Worm (Caenorhabditis elegans) whole organism, young adult: Measurements from ENCODE around the gene srlf-24.

Experiments
- B0019.2 ChIP-seq: fragments of 200-800 bp; sonication (Bioruptor generic); conservative IDR thresholded peaks from 2 replicates; pipeline ENCODE4 v1.3.6; 2022; ENCODE audit warnings: missing genetic modification reagents, missing genetic modification characterization, missing compliant biosample characterization
- D2030.7 ChIP-seq: fragments of 200-800 bp; sonication (Bioruptor generic); IDR thresholded peaks from 2 replicates; pipeline ENCODE4 v1.3.6; 2022; ENCODE audit warnings: missing genetic modification reagents, missing genetic modification characterization, missing compliant biosample characterization
- F23B12.7 ChIP-seq: sonication (generic microtip); optimal IDR thresholded peaks from 2 replicates; lab custom pipeline; 2017; ENCODE audit warnings: missing genetic modification characterization, mild to moderate bottlenecking, missing compliant biosample characterization, antibody characterized with exemption, moderate library complexity; ENCODE audit not compliant: insufficient read depth
- F33H1.4 ChIP-seq: fragments of 200-800 bp; sonication (Bioruptor generic); IDR thresholded peaks from 2 replicates; pipeline ENCODE4 v1.3.6; 2022; ENCODE audit warnings: missing genetic modification reagents, missing genetic modification characterization, missing compliant biosample characterization
- T26A5.8 ChIP-seq: sonication (generic microtip); optimal IDR thresholded peaks from 2 replicates; lab custom pipeline; 2016; ENCODE audit warnings: missing genetic modification characterization, missing compliant biosample characterization
- Y53F4B.3 ChIP-seq: fragments of 200-800 bp; sonication (Bioruptor generic); IDR thresholded peaks from 2 replicates; pipeline ENCODE4 v1.3.6; 2022; ENCODE audit warnings: missing genetic modification reagents, missing genetic modification characterization, missing compliant biosample characterization
- ama-1 ChIP-seq, 3 experiments: fragments of 150-350 bp in 1 of 3; sonication (generic microtip) in 2 of 3; optimal IDR thresholded peaks; 2 replicates each; lab custom pipeline; 2014 to 2018; ENCODE audit warnings: missing biosample characterization in 2 of 3, missing genetic modification characterization in 2 of 3, missing genetic modification reagents in 2 of 3
- aptf-3 ChIP-seq: fragments of 200-800 bp; sonication (Bioruptor generic); IDR thresholded peaks from 2 replicates; pipeline ENCODE4 v1.3.6; 2022; ENCODE audit warnings: missing genetic modification characterization, missing compliant biosample characterization
- athp-1 ChIP-seq: sonication (generic microtip); optimal IDR thresholded peaks from 2 replicates; lab custom pipeline; 2017; ENCODE audit warnings: mild to moderate bottlenecking, missing genetic modification characterization, missing compliant biosample characterization
- cebp-1 ChIP-seq, 2 experiments: fragments of 200-800 bp in 1 of 2; sonication (Bioruptor generic) in 1 of 2; sonication (generic microtip) in 1 of 2; IDR thresholded peaks in 1 of 2; optimal IDR thresholded peaks in 1 of 2; 2 replicates each; pipeline versions ENCODE4 v1.3.6 to Lab custom; 2017 to 2022; ENCODE audit warnings: missing compliant biosample characterization in 2 of 2, missing genetic modification characterization in 2 of 2, mild to moderate bottlenecking in 1 of 2, missing genetic modification reagents in 1 of 2, moderate library complexity in 1 of 2
- ceh-79 ChIP-seq: sonication (generic microtip); optimal IDR thresholded peaks from 2 replicates; lab custom pipeline; 2017; ENCODE audit warnings: mild to moderate bottlenecking, missing genetic modification characterization, missing compliant biosample characterization
- die-1 ChIP-seq: sonication (generic microtip); optimal IDR thresholded peaks from 2 replicates; lab custom pipeline; 2016; ENCODE audit warnings: missing genotype, mild to moderate bottlenecking, missing genetic modification characterization, missing compliant biosample characterization
- dox-1 ChIP-seq: fragments of 200-800 bp; sonication (Bioruptor generic); IDR thresholded peaks from 2 replicates; pipeline ENCODE4 v1.3.6; 2022; ENCODE audit warnings: missing genetic modification reagents, missing genetic modification characterization, missing compliant biosample characterization
- egl-44 ChIP-seq: fragments of 200-800 bp; sonication (Bioruptor generic); IDR thresholded peaks from 2 replicates; pipeline ENCODE4 v1.3.6; 2022; ENCODE audit warnings: missing genetic modification reagents, missing genetic modification characterization, missing compliant biosample characterization
- hlh-26 ChIP-seq: fragments of 200-800 bp; sonication (Bioruptor generic); conservative IDR thresholded peaks from 2 replicates; pipeline ENCODE4 v1.3.6; 2022; ENCODE audit warnings: missing genetic modification reagents, missing genetic modification characterization, missing compliant biosample characterization
- hmg-1.2 ChIP-seq: fragments of 200-800 bp; sonication (Bioruptor generic); IDR thresholded peaks from 2 replicates; pipeline ENCODE4 v1.3.6; 2022; ENCODE audit warnings: missing genetic modification reagents, missing genetic modification characterization, missing compliant biosample characterization
- hrde-1 ChIP-seq: sonication (generic microtip); optimal IDR thresholded peaks from 2 replicates; lab custom pipeline; 2016; ENCODE audit warnings: missing genetic modification characterization, mild to moderate bottlenecking, missing compliant biosample characterization, moderate library complexity, missing genotype, missing genetic modification reagents, borderline replicate concordance
- hsf-1 ChIP-seq: fragments of 200-800 bp; sonication (Bioruptor generic); IDR thresholded peaks from 2 replicates; pipeline ENCODE4 v1.3.6; 2022; ENCODE audit warnings: missing genetic modification reagents, missing genetic modification characterization, missing compliant biosample characterization
- let-607 ChIP-seq, 2 experiments: fragments of 200-800 bp in 1 of 2; sonication (Bioruptor generic) in 1 of 2; sonication (generic microtip) in 1 of 2; optimal IDR thresholded peaks; 2 replicates each; lab custom pipeline; 2016 to 2018; ENCODE audit warnings: mild to moderate bottlenecking in 2 of 2, missing compliant biosample characterization in 2 of 2, missing genetic modification characterization in 2 of 2, moderate library complexity in 2 of 2, missing genotype in 1 of 2
- lin-26 ChIP-seq: fragments of 200-800 bp; sonication (Bioruptor generic); IDR thresholded peaks from 2 replicates; pipeline ENCODE4 v1.3.6; 2022; ENCODE audit warnings: missing genetic modification reagents, missing genetic modification characterization, missing compliant biosample characterization
- lin-35 ChIP-seq, 3 experiments: fragments of 150-350 bp in 2 of 3; sonication (generic microtip) in 1 of 3; optimal IDR thresholded peaks; 2 replicates each; lab custom pipeline; 2014 to 2018; ENCODE audit warnings: missing biosample characterization in 3 of 3, missing genetic modification characterization in 3 of 3, missing genetic modification reagents in 3 of 3
- lin-40 ChIP-seq: sonication (generic microtip); optimal IDR thresholded peaks from 2 replicates; lab custom pipeline; 2016; ENCODE audit warnings: missing genetic modification characterization, mild to moderate bottlenecking, missing compliant biosample characterization, missing genotype, missing genetic modification reagents
- lir-1 ChIP-seq: fragments of 200-800 bp; sonication (Bioruptor generic); conservative IDR thresholded peaks from 2 replicates; pipeline ENCODE4 v1.3.6; 2022; ENCODE audit warnings: missing genetic modification reagents, missing genetic modification characterization, missing compliant biosample characterization
- lsy-27 ChIP-seq: sonication (generic microtip); optimal IDR thresholded peaks from 2 replicates; lab custom pipeline; 2017; ENCODE audit warnings: missing genetic modification characterization, mild to moderate bottlenecking, missing compliant biosample characterization, antibody characterized with exemption, missing genotype, borderline replicate concordance; ENCODE audit not compliant: insufficient read depth
- madf-10 ChIP-seq: sonication (generic microtip); optimal IDR thresholded peaks from 2 replicates; lab custom pipeline; 2016; ENCODE audit warnings: mild to moderate bottlenecking, missing genetic modification characterization, missing compliant biosample characterization
- madf-6 ChIP-seq: fragments of 200-800 bp; sonication (Bioruptor generic); IDR thresholded peaks from 2 replicates; pipeline ENCODE4 v1.3.6; 2022; ENCODE audit warnings: missing genetic modification reagents, missing genetic modification characterization, missing compliant biosample characterization
- mes-4 ChIP-seq: sonication (generic microtip); optimal IDR thresholded peaks from 2 replicates; lab custom pipeline; 2016; ENCODE audit warnings: missing genotype, missing genetic modification characterization, missing compliant biosample characterization
- nfyb-1 ChIP-seq: fragments of 200-800 bp; sonication (Bioruptor generic); IDR thresholded peaks from 2 replicates; pipeline ENCODE4 v1.3.6; 2022; ENCODE audit warnings: missing genetic modification reagents, missing genetic modification characterization, missing compliant biosample characterization
- nhr-120 ChIP-seq: fragments of 200-800 bp; sonication (Bioruptor generic); IDR thresholded peaks from 2 replicates; pipeline ENCODE4 v1.3.6; 2022; ENCODE audit warnings: missing genetic modification characterization, missing compliant biosample characterization
- nhr-80 ChIP-seq: sonication (generic microtip); optimal IDR thresholded peaks from 2 replicates; lab custom pipeline; 2016; ENCODE audit warnings: missing genetic modification characterization, missing compliant biosample characterization
- pha-4 ChIP-seq: fragments of 150-350 bp; sonication (generic microtip); optimal IDR thresholded peaks from 2 replicates; lab custom pipeline; 2014; ENCODE audit warnings: missing biosample characterization, missing genetic modification reagents, missing genetic modification characterization
- rcor-1 ChIP-seq: fragments of 200-800 bp; sonication (Bioruptor generic); IDR thresholded peaks from 2 replicates; pipeline ENCODE4 v1.3.6; 2022; ENCODE audit warnings: missing genetic modification reagents, missing genetic modification characterization, missing compliant biosample characterization
- snpc-1.1 ChIP-seq: sonication (generic microtip); optimal IDR thresholded peaks from 2 replicates; lab custom pipeline; 2017; ENCODE audit warnings: missing genetic modification characterization, mild to moderate bottlenecking, missing compliant biosample characterization, antibody characterized with exemption, moderate library complexity, missing genotype, missing genetic modification reagents; ENCODE audit not compliant: insufficient read depth
- snpc-4 ChIP-seq, 5 experiments: fragments of 150-350 bp in 1 of 5; sonication (generic microtip) in 4 of 5; optimal IDR thresholded peaks; 2 replicates each; lab custom pipeline; 2014 to 2018; ENCODE audit warnings: missing genetic modification characterization in 5 of 5, missing biosample characterization in 3 of 5, antibody characterized with exemption in 2 of 5, mild to moderate bottlenecking in 2 of 5, missing compliant biosample characterization in 2 of 5, missing genotype in 2 of 5, moderate library complexity in 2 of 5, missing genetic modification reagents in 1 of 5
- somi-1 ChIP-seq: fragments of 200-800 bp; sonication (Bioruptor generic); optimal IDR thresholded peaks from 2 replicates; lab custom pipeline; 2018; ENCODE audit warnings: mild to moderate bottlenecking, missing genetic modification characterization, missing compliant biosample characterization
- tbp1 ChIP-seq: fragments of 200-800 bp; sonication (Bioruptor generic); optimal IDR thresholded peaks from 2 replicates; lab custom pipeline; 2018; ENCODE audit warnings: mild to moderate bottlenecking, missing genetic modification characterization, missing compliant biosample characterization
- tlf-1 ChIP-seq: fragments of 200-800 bp; sonication (Bioruptor generic); optimal IDR thresholded peaks from 2 replicates; lab custom pipeline; 2018; ENCODE audit warnings: mild to moderate bottlenecking, missing genetic modification characterization, missing compliant biosample characterization
- zfh-2 ChIP-seq: fragments of 200-800 bp; sonication (Bioruptor generic); conservative IDR thresholded peaks from 2 replicates; pipeline ENCODE4 v1.3.6; 2022; ENCODE audit warnings: missing genetic modification reagents, missing genetic modification characterization, missing compliant biosample characterization
- zim-3 ChIP-seq: sonication (generic microtip); optimal IDR thresholded peaks from 2 replicates; lab custom pipeline; 2017; ENCODE audit warnings: mild to moderate bottlenecking, missing genetic modification characterization, moderate library complexity, missing compliant biosample characterization
- ztf-18 ChIP-seq: sonication (generic microtip); optimal IDR thresholded peaks from 2 replicates; lab custom pipeline; 2016; ENCODE audit warnings: missing genotype, mild to moderate bottlenecking, missing genetic modification characterization, missing compliant biosample characterization
- ztf-22 ChIP-seq: fragments of 200-800 bp; sonication (Bioruptor generic); optimal IDR thresholded peaks from 2 replicates; lab custom pipeline; 2018; ENCODE audit warnings: mild to moderate bottlenecking, missing genetic modification characterization, moderate library complexity, missing compliant biosample characterization
- ztf-25 ChIP-seq: fragments of 200-800 bp; sonication (Bioruptor generic); IDR thresholded peaks from 2 replicates; pipeline ENCODE4 v1.3.6; 2022; ENCODE audit warnings: missing genetic modification reagents, missing genetic modification characterization, missing compliant biosample characterization
- ztf-6 ChIP-seq: fragments of 200-800 bp; sonication (Bioruptor generic); IDR thresholded peaks from 2 replicates; pipeline ENCODE4 v1.3.6; 2022; ENCODE audit warnings: missing genetic modification reagents, missing genetic modification characterization, missing compliant biosample characterization

Gene srlf-24

ce11 chrIV:11083609-11084008 lies 22.0 kb downstream of the srlf-24 start, which contains the start of gene klc-1 (continued):
- 0 out of 2 replicates have a peak, but pooled peaks have one; percentile 5 for TF ChIP-seq B0019.2 (GFP tag; lab: Robert Waterston, UW)

- TF ChIP-seq hlh-26 (GFP tag; lab: Robert Waterston, UW) (no peak), ztf-22 (peak; percentile 81), tbp1 (GFP tag; lab: Kevin White, UChicago) (peak; percentile 65), madf-10 (peak; percentile 84), F23B12.7 (tag; lab: Kevin White, UChicago) (peak; percentile 27), lin-40 (peak; percentile 93), snpc-4 (GFP tag; optimal IDR thresholded peaks at IDR 0.05; lab: Kevin White, UChicago) (no peak), snpc-4 (tag; optimal IDR thresholded peaks at IDR 0.05; lab: Kevin White, UChicago) (peak; percentile 47 to 73 (median 58)), die-1 (tag; lab: Kevin White, UChicago) (peak; percentile 70), lin-26 (peak; percentile 69; the same call in 1 of the 2 replicates), ceh-79 (tag; lab: Kevin White, UChicago) (peak; percentile 46), hmg-1.2 (GFP tag; lab: Robert Waterston, UW) (peak; percentile 94), lir-1 (peak; percentile 97), F33H1.4 (GFP tag; lab: Robert Waterston, UW) (peak; percentile 62), ztf-18 (tag; lab: Kevin White, UChicago) (peak; percentile 69), zim-3 (tag; lab: Kevin White, UChicago) (peak; percentile 44), aptf-3 (no peak), somi-1 (GFP tag; lab: Kevin White, UChicago) (peak; percentile 74), Y53F4B.3 (GFP tag; lab: Robert Waterston, UW) (no peak), nhr-120 (GFP tag; lab: Robert Waterston, UW) (no peak), hrde-1 (tag; lab: Kevin White, UChicago) (no peak), tlf-1 (GFP tag; lab: Kevin White, UChicago) (peak; percentile 81), D2030.7 (GFP tag; lab: Robert Waterston, UW) (no peak), T26A5.8 (tag; lab: Kevin White, UChicago) (no peak), rcor-1 (GFP tag; lab: Robert Waterston, UW) (peak; percentile 63), let-607 (tag; optimal IDR thresholded peaks at IDR 0.05; lab: Kevin White, UChicago) (peak; percentile 85 to 87), cebp-1 (GFP tag; IDR thresholded peaks at IDR 0.05; lab: Robert Waterston, UW) (0 out of 2 replicates have a peak, but pooled peaks have one; percentile 56), cebp-1 (tag; optimal IDR thresholded peaks at IDR 0.05; lab: Kevin White, UChicago) (peak; percentile 92), madf-6 (GFP tag; lab: Robert Waterston, UW) (peak; percentile 12; the same call in 1 of the 2 replicates), mes-4 (tag; lab: Kevin White, UChicago) (no peak), snpc-1.1 (tag; lab: Kevin White, UChicago) (no peak), nfyb-1 (GFP tag; lab: Robert Waterston, UW) (peak; percentile 90), zfh-2 (GFP tag; lab: Robert Waterston, UW) (peak; percentile 95), ztf-6 (GFP tag; lab: Robert Waterston, UW) (no peak; the same call in 1 of the 2 replicates), egl-44 (GFP tag; lab: Robert Waterston, UW) (peak; percentile 54; the same call in 1 of the 2 replicates), ama-1 (optimal IDR thresholded peaks at IDR 0.05; lab: Kevin White, UChicago) (peak; percentile 24), ama-1 (GFP tag; optimal IDR thresholded peaks at IDR 0.05; lab: Kevin White, UChicago) (peak in 1 of 2 experiments; percentile 40), nhr-80 (tag; lab: Kevin White, UChicago) (peak; percentile 75), lsy-27 (tag; lab: Kevin White, UChicago) (no peak), athp-1 (tag; lab: Kevin White, UChicago) (peak; percentile 85), lin-35 (GFP tag; optimal IDR thresholded peaks at IDR 0.05; lab: Kevin White, UChicago) (peak in 1 of 3 experiments; percentile 87), hsf-1 (0 out of 2 replicates have a peak, but pooled peaks have one; percentile 6), pha-4 (tag; lab: Kevin White, UChicago) (no peak), ztf-25 (GFP tag; lab: Robert Waterston, UW) (0 out of 2 replicates have a peak, but pooled peaks have one; percentile 26), dox-1 (GFP tag; lab: Robert Waterston, UW) (peak; percentile 83)
Observed at ce11 chrIV:11082789-11083235, 22.8 kb downstream of the srlf-24 start.
